Worm (Caenorhabditis elegans) whole organism, young adult: Measurements from ENCODE around the gene arrd-6.

Experiments used
- B0019.2 ChIP-seq: fragments of 200-800 bp; sonication (Bioruptor generic); conservative IDR thresholded peaks from 2 replicates; pipeline ENCODE4 v1.3.6; 2022; ENCODE audit warnings: missing genetic modification reagents, missing genetic modification characterization, missing compliant biosample characterization
- B0336.3 ChIP-seq: fragments of 200-800 bp; sonication (Bioruptor generic); IDR thresholded peaks from 2 replicates; pipeline ENCODE4 v1.3.6; 2022; ENCODE audit warnings: missing genetic modification characterization, missing compliant biosample characterization
- ama-1 ChIP-seq, 3 experiments: fragments of 150-350 bp in 1 of 3; sonication (generic microtip) in 2 of 3; optimal IDR thresholded peaks; 2 replicates each; lab custom pipeline; 2014 to 2018; ENCODE audit warnings: missing biosample characterization in 2 of 3, missing genetic modification characterization in 2 of 3, missing genetic modification reagents in 2 of 3
- attf-3 ChIP-seq: fragments of 200-800 bp; sonication (Bioruptor generic); conservative IDR thresholded peaks from 2 replicates; pipeline ENCODE4 v1.3.6; 2022; ENCODE audit warnings: missing genetic modification reagents, missing genetic modification characterization, missing compliant biosample characterization
- die-1 ChIP-seq: sonication (generic microtip); optimal IDR thresholded peaks from 2 replicates; lab custom pipeline; 2016; ENCODE audit warnings: missing genotype, mild to moderate bottlenecking, missing genetic modification characterization, missing compliant biosample characterization
- dpff-1 ChIP-seq: sonication (generic microtip); optimal IDR thresholded peaks from 2 replicates; lab custom pipeline; 2017; ENCODE audit warnings: mild to moderate bottlenecking, missing genetic modification characterization, missing compliant biosample characterization
- dpl-1 ChIP-seq: fragments of 150-350 bp; optimal IDR thresholded peaks from 2 replicates; lab custom pipeline; 2014; ENCODE audit warnings: missing biosample characterization, missing genetic modification reagents, missing genetic modification characterization
- ets-4 ChIP-seq: fragments of 200-800 bp; sonication (Bioruptor generic); optimal IDR thresholded peaks from 2 replicates; lab custom pipeline; 2018; ENCODE audit warnings: mild to moderate bottlenecking, missing genetic modification characterization, missing compliant biosample characterization
- hlh-12 ChIP-seq: sonication (generic microtip); optimal IDR thresholded peaks from 2 replicates; lab custom pipeline; 2016; ENCODE audit warnings: missing genetic modification characterization, missing compliant biosample characterization
- lin-40 ChIP-seq: sonication (generic microtip); optimal IDR thresholded peaks from 2 replicates; lab custom pipeline; 2016; ENCODE audit warnings: missing genetic modification characterization, mild to moderate bottlenecking, missing compliant biosample characterization, missing genotype, missing genetic modification reagents
- madf-3 ChIP-seq: fragments of 200-800 bp; sonication (Bioruptor generic); IDR thresholded peaks from 2 replicates; pipeline ENCODE4 v1.3.6; 2022; ENCODE audit warnings: missing genetic modification reagents, missing genetic modification characterization, missing compliant biosample characterization
- nhr-27 ChIP-seq: fragments of 200-800 bp; sonication (Bioruptor generic); optimal IDR thresholded peaks from 2 replicates; lab custom pipeline; 2018; ENCODE audit warnings: mild to moderate bottlenecking, missing genetic modification characterization, moderate library complexity, missing compliant biosample characterization
- rpc-1 ChIP-seq, 2 experiments: fragments of 150-350 bp in 1 of 2; sonication (generic microtip) in 1 of 2; optimal IDR thresholded peaks; 2 replicates each; lab custom pipeline; 2014 to 2018; ENCODE audit warnings: missing biosample characterization in 1 of 2, missing genetic modification characterization in 1 of 2, missing genetic modification reagents in 1 of 2, missing genotype in 1 of 2
- unc-62 ChIP-seq: fragments of 150-350 bp; optimal IDR thresholded peaks from 2 replicates; lab custom pipeline; 2014; ENCODE audit warnings: missing biosample characterization, missing genetic modification reagents, missing genetic modification characterization

- TF ChIP-seq die-1 (tag; lab: Kevin White, UChicago) (no peak), dpl-1 (GFP tag; lab: Kevin White, UChicago) (no peak), rpc-1 (optimal IDR thresholded peaks at IDR 0.05; lab: Kevin White, UChicago) (no peak), rpc-1 (tag; optimal IDR thresholded peaks at IDR 0.05; lab: Kevin White, UChicago) (no peak), attf-3 (GFP tag; lab: Robert Waterston, UW) (no peak), lin-40 (tag; lab: Kevin White, UChicago) (no peak), hlh-12 (tag; lab: Kevin White, UChicago) (no peak), ama-1 (optimal IDR thresholded peaks at IDR 0.05; lab: Kevin White, UChicago) (no peak), ama-1 (GFP tag; optimal IDR thresholded peaks at IDR 0.05; lab: Kevin White, UChicago) (no peak), dpff-1 (no peak), madf-3 (GFP tag; lab: Robert Waterston, UW) (no peak), unc-62 (GFP tag; lab: Kevin White, UChicago) (no peak), B0019.2 (GFP tag; lab: Robert Waterston, UW) (no peak), B0336.3 (GFP tag; lab: Robert Waterston, UW) (no peak), ets-4 (no peak), nhr-27 (tag; lab: Kevin White, UChicago) (no peak)
Measured at ce11 chrII:11104162-11104561, 38.4 kb upstream of the arrd-6 start, which contains the start of gene C09H10.9.
